Worm (Caenorhabditis elegans): ENCODE results near the gene arl-1.

Gene arl-1

DNA sequence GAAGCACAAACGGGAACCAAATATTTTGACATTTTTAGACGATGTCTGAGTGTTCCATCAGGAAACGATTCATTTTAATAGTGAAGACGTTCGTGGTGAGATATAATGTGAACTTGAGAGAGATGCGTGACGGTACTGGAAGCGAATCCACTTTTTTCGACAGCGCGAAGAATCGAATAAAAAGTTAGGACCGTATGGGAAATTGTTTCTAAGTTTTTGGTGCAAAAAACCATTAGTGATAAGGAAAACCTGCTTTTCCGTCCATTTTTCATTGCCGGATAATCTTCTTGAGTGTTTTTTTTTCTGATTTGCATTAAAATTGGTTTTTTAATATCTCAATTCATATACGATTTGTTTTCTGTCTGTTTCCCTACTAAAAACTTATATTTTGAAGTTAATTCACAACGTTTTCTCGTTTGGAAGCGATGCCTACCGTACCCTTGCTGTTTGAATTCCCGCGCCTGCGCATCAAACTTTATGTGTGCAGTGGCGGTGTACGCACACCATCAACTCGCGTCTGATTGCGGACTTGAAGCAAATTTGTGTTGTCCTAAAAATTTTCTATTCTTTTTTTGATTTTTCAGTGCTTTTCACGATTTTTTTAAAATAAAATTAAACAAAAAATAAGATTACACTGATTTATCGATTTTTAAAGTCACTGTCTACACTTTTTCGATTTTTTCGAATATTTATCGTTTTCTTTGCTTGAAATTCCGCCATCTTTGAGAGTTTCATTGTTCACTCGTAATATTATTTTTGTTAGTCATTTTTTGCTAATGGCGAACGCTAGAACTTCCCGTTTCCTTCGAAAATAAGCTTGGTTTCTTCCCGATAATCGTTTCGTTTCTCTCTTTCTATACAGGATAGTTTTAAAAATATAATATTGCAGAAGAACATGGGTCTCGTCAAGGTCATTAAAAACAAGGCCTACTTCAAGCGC, 12.5 kb upstream of the arl-1 start, which contains the start of the genes col-38 and rpl-5 (continued):
- TF ChIP-seq F10E7.11 (tag; optimal IDR thresholded peaks at IDR 0.05) (no peak), ceh-91 (GFP tag; IDR thresholded peaks at IDR 0.05) (peak; percentile 72), madf-3 (GFP tag; IDR thresholded peaks at IDR 0.05) (peak; percentile 39; the same call in 1 of the 2 replicates), hmg-20 (GFP tag; IDR thresholded peaks at IDR 0.05) (no peak), hrde-1 (tag; optimal IDR thresholded peaks at IDR 0.05; ENCODE audit: borderline replicate concordance) (no peak), athp-1 (tag; optimal IDR thresholded peaks at IDR 0.05) (peak; percentile 56), lin-54 (GFP tag; optimal IDR thresholded peaks at IDR 0.05) (peak; percentile 98), F55B11.4 (tag; optimal IDR thresholded peaks at IDR 0.05; ENCODE audit: borderline replicate concordance, insufficient read depth) (no peak), akir-1 (GFP tag; optimal IDR thresholded peaks at IDR 0.05) (no peak), pha-4 (tag; optimal IDR thresholded peaks at IDR 0.05) (peak; percentile 57), dpl-1 (GFP tag; optimal IDR thresholded peaks at IDR 0.05) (peak; percentile 87), zim-3 (tag; optimal IDR thresholded peaks at IDR 0.05) (no peak), lir-1 (GFP tag; conservative IDR thresholded peaks at IDR 0.05) (no peak), zfh-2 (GFP tag; conservative IDR thresholded peaks at IDR 0.05) (no peak), somi-1 (GFP tag; optimal IDR thresholded peaks at IDR 0.05) (no peak), ztf-3 (GFP tag; optimal IDR thresholded peaks at IDR 0.05) (no peak), sptf-2 (GFP tag; optimal IDR thresholded peaks at IDR 0.05) (no peak), him-1 (tag; optimal IDR thresholded peaks at IDR 0.05) (peak; percentile 25), nfya-2 (GFP tag; IDR thresholded peaks at IDR 0.05) (no peak), unc-130 (GFP tag; optimal IDR thresholded peaks at IDR 0.05) (peak; percentile 16), aptf-3 (GFP tag; IDR thresholded peaks at IDR 0.05) (no peak), ekl-4 (GFP tag; IDR thresholded peaks at IDR 0.05) (peak; percentile 81), ets-4 (GFP tag; optimal IDR thresholded peaks at IDR 0.05) (no peak), B0336.3 (GFP tag; IDR thresholded peaks at IDR 0.05) (peak; percentile 65), unc-62 (GFP tag; optimal IDR thresholded peaks at IDR 0.05) (no peak), ztf-25 (GFP tag; IDR thresholded peaks at IDR 0.05) (no peak), ZK185.1 (tag; optimal IDR thresholded peaks at IDR 0.05; ENCODE audit: poor library complexity, severe bottlenecking) (peak; percentile 58), fkh-3 (tag; optimal IDR thresholded peaks at IDR 0.05) (no peak), lin-35 (GFP tag; optimal IDR thresholded peaks at IDR 0.05) (peak; percentile 67 to 91 (median 74)), ztf-28 (GFP tag; IDR thresholded peaks at IDR 0.05) (0 out of 2 replicates have a peak, but pooled peaks have one; percentile 36), snpc-1.3 (tag; optimal IDR thresholded peaks at IDR 0.05; ENCODE audit: insufficient read depth) (peak; percentile 91), chd-7 (tag; optimal IDR thresholded peaks at IDR 0.05) (no peak), nhr-179 (tag; optimal IDR thresholded peaks at IDR 0.05) (no peak), F39B2.1 (GFP tag; IDR thresholded peaks at IDR 0.05) (no peak), mxl-1 (tag; optimal IDR thresholded peaks at IDR 0.05) (no peak), dox-1 (GFP tag; IDR thresholded peaks at IDR 0.05) (peak; percentile 83), efl-1 (GFP tag; optimal IDR thresholded peaks at IDR 0.05) (peak; percentile 88), nfya-1 (tag; optimal IDR thresholded peaks at IDR 0.05; ENCODE audit: borderline replicate concordance, insufficient read depth) (no peak), Y56A3A.18 (GFP tag; IDR thresholded peaks at IDR 0.05) (no peak), cebp-2 (GFP tag; IDR thresholded peaks at IDR 0.05) (no peak), ztf-26 (tag; optimal IDR thresholded peaks at IDR 0.05) (peak; percentile 29), T07F8.4 (tag; optimal IDR thresholded peaks at IDR 0.05) (no peak), tbp1 (GFP tag; optimal IDR thresholded peaks at IDR 0.05) (peak; percentile 63), rcor-1 (GFP tag; IDR thresholded peaks at IDR 0.05) (peak; percentile 69; the same call in 1 of the 2 replicates), rpc-1 (optimal IDR thresholded peaks at IDR 0.05) (no peak), rpc-1 (tag; optimal IDR thresholded peaks at IDR 0.05) (no peak), F52B5.7 (tag; optimal IDR thresholded peaks at IDR 0.05) (no peak)

Measured in whole organism, young adult.